Fruit fly (Drosophila melanogaster): ENCODE results near the gene CG33552.

DNA sequence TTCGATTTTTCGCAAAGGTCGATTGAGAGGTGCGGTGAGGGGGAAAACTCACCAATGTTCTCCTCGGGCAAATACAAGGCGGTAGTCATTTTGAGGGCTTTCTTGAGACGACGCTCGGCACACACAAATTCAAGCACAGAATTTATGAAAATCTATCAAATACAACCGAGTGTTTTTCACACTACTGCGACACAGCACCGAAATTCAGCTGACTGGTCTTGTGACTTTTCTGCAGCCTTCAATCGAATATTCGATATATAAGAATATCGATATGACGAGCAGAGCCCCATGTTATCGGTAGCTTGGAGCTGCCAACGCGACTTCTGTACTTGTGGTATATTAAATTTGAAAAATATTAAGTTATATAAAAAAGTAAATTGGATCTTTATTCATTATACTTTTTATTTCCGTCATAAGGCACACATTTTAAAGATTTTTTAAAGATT is 45.3 kb downstream of the CG33552 start, which contains the start of gene VhaSFD:
- TF ChIP-seq ttk (optimal IDR thresholded peaks at IDR 0.05), result no peak
- peak; percentile 65 for TF ChIP-seq psq (optimal IDR thresholded peaks at IDR 0.05)
- TF ChIP-seq insv (optimal IDR thresholded peaks at IDR 0.05), result no peak
- no peak for TF ChIP-seq Sin3A (optimal IDR thresholded peaks at IDR 0.05)
- TF ChIP-seq h (optimal IDR thresholded peaks at IDR 0.05), result no peak
- no peak for TF ChIP-seq Myc (optimal IDR thresholded peaks at IDR 0.05)
